Worm (Caenorhabditis elegans): Measurements from ENCODE around the gene R07B7.9.

The R07B7.9 gene

DNA sequence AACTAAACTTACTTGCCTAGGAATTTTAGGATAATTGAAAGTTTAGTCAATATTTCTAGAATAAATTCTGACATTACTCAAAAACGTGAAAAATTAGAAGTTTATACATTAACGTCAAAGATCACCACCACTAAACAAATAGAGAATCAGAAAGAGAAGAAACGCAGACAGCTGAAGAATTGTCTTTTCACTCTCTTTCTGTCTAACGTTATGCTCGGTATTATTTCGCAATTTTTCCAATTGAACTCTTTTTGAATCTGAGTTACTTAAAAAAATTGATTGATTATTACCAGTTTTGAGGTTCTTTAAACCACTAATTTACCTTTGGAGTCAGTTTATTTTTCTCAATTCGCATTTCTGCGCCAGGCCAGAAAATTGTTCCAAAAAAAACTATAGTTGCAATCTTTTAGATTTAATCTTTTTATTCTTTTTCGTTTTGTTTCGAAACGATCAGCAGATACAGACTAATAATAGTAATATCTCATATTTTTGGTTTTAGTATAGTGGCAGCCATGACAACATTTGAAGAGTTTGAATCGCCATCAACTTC lies 20.7 kb upstream of the R07B7.9 start, which contains the start of gene nhr-154:
TSS of gene nhr-154 (plus strand) at position 500 of the 550 bp plus-strand sequence.
- TF ChIP-seq ztf-29 (GFP tag; IDR thresholded peaks at IDR 0.05) = no peak
- no peak for TF ChIP-seq tab-1 (GFP tag; IDR thresholded peaks at IDR 0.05)
- no peak for TF ChIP-seq ztf-23 (GFP tag; IDR thresholded peaks at IDR 0.05)
- TF ChIP-seq klf-2 (GFP tag; conservative IDR thresholded peaks at IDR 0.05) = no peak
- no peak for TF ChIP-seq cog-1 (tag; optimal IDR thresholded peaks at IDR 0.05)
- TF ChIP-seq flt-1 (GFP tag; IDR thresholded peaks at IDR 0.05) = no peak
- TF ChIP-seq med-1 (GFP tag; optimal IDR thresholded peaks at IDR 0.05; ENCODE audit: insufficient read depth) = no peak
- TF ChIP-seq T22C8.4 (GFP tag; IDR thresholded peaks at IDR 0.05) = no peak
- TF ChIP-seq ref-1 (GFP tag; conservative IDR thresholded peaks at IDR 0.05) = no peak

DNA sequence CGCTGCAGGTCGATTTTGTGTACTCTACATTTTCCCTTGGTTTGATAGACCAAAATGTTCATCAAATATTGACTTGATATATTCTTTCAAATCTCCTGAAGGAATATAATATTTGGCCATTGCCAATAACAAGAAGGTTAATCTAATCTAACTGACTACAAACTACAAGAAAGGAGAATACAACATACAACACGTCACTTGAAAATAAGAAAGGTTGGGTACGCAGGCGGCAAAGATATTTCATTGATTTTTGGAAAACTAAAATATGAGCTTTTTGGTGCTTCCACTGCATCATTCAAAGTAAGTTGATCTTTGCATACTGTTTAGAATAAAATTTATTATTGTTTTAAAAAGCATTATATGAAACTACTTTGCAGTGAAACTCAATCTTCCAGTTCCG lies 17.9 kb upstream of the R07B7.9 start, which contains the start of gene nhr-209:
TSS of gene nhr-209 (plus strand) at position 27 of the 400 bp plus-strand sequence.
- no peak for TF ChIP-seq T22C8.4 (GFP tag; IDR thresholded peaks at IDR 0.05)

DNA sequence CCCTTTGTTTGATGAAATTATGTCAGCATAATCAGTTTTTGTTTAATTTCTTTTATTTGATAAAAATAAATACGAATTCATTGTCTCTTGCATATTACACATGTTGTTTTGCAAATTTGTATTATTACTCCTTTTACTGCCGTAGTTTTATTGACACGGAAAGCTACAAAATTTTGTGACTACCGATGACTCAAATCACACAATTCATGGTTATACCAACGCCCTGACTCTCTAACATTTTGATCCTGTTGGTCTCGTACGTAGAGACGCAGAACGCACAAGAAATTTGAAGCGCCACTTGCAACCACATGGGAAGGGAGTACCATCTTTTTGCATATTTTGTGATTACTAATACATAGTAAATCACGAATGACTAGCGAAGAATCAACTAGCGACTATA lies 15.7 kb upstream of the R07B7.9 start, which contains the start of gene nhr-207:
TSS of gene nhr-207 (plus strand) at position 282 of the 400 bp plus-strand sequence.
- TF ChIP-seq ztf-23 (GFP tag; IDR thresholded peaks at IDR 0.05) = no peak
- TF ChIP-seq klf-2 (GFP tag; conservative IDR thresholded peaks at IDR 0.05) = no peak
- no peak for TF ChIP-seq ztf-29 (GFP tag; IDR thresholded peaks at IDR 0.05)
- no peak for TF ChIP-seq cog-1 (tag; optimal IDR thresholded peaks at IDR 0.05)
- TF ChIP-seq tab-1 (GFP tag; IDR thresholded peaks at IDR 0.05) = no peak
- no peak for TF ChIP-seq flt-1 (GFP tag; IDR thresholded peaks at IDR 0.05)
- no peak for TF ChIP-seq ref-1 (GFP tag; conservative IDR thresholded peaks at IDR 0.05)
- TF ChIP-seq med-1 (GFP tag; optimal IDR thresholded peaks at IDR 0.05; ENCODE audit: insufficient read depth) = no peak
- no peak for TF ChIP-seq T22C8.4 (GFP tag; IDR thresholded peaks at IDR 0.05)

DNA sequence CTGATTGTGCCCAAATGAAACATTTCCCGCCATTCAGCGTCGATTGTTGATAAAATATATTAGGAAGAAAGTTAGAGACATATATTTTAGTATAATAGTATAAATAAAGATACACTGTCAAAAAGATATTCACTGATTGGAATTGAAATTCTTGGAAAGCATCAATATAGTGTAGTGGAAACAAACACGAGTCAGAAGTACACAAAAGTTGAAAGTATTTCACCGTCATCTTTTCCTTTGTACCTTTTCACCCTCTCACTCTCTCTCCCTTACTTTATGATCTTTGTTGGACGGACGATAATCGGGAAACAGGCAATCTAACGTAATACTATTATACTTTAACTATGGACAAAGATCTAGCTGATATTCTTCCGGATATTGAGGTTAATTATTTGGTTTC lies 13.9 kb upstream of the R07B7.9 start, which contains the start of gene nhr-208:
TSS of gene nhr-208 (plus strand) at position 288 of the 400 bp plus-strand sequence.
- no peak for TF ChIP-seq klf-2 (GFP tag; conservative IDR thresholded peaks at IDR 0.05)
- TF ChIP-seq T22C8.4 (GFP tag; IDR thresholded peaks at IDR 0.05) = no peak
- no peak for TF ChIP-seq ztf-29 (GFP tag; IDR thresholded peaks at IDR 0.05)
- TF ChIP-seq ref-1 (GFP tag; conservative IDR thresholded peaks at IDR 0.05) = no peak
- TF ChIP-seq ztf-23 (GFP tag; IDR thresholded peaks at IDR 0.05) = no peak
- no peak for TF ChIP-seq cog-1 (tag; optimal IDR thresholded peaks at IDR 0.05)
- TF ChIP-seq flt-1 (GFP tag; IDR thresholded peaks at IDR 0.05) = no peak
- no peak for TF ChIP-seq tab-1 (GFP tag; IDR thresholded peaks at IDR 0.05)
- TF ChIP-seq med-1 (GFP tag; optimal IDR thresholded peaks at IDR 0.05; ENCODE audit: insufficient read depth) = no peak

DNA sequence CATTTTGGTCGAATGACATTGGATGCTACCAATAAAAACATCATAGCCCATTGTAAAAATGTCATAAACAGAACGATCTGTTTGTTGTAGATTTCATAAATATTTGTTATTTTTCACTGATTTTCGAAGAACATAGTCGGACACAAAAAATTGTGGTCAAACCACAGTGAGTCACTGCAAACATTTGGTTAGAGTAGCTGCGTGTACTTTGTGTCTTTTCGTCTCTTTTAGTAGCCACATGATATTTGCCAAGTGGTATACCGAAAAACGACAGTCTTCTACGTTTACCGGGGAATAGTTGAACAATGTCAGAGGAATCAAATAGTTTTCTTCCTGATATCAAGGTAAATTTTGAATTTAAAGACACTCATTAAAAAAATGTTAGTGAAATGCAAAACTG lies 11.6 kb upstream of the R07B7.9 start, which contains the start of gene nhr-206:
TSS of gene nhr-206 (plus strand) at position 248 of the 400 bp plus-strand sequence.
- TF ChIP-seq ztf-23 (GFP tag; IDR thresholded peaks at IDR 0.05) = no peak
- no peak for TF ChIP-seq cog-1 (tag; optimal IDR thresholded peaks at IDR 0.05)
- no peak for TF ChIP-seq klf-2 (GFP tag; conservative IDR thresholded peaks at IDR 0.05)
- no peak for TF ChIP-seq T22C8.4 (GFP tag; IDR thresholded peaks at IDR 0.05)

DNA sequence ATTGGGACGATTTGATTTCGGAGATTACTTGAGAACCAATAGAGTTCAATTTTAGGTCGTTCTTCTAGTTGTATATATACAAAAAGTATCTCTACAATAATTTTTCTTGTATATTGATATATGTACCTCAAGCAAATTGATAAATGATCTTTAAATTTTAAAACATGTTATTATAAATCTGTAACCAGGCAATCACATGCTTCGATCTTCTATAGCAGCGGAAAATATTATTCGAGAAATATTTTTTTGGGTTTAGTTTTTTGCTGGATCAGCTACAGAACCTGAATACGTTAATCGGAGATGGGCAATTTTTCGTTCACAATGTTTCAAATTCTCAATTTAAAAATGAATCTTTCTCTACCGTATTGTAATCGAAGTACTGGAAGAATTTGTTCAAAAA lies 8.6 kb upstream of the R07B7.9 start, which contains the start of gene R07B7.12:
TSS of gene R07B7.12 (plus strand) at position 301 of the 400 bp plus-strand sequence.
- TF ChIP-seq T22C8.4 (GFP tag; IDR thresholded peaks at IDR 0.05) = no peak
- no peak for TF ChIP-seq ztf-23 (GFP tag; IDR thresholded peaks at IDR 0.05)
- TF ChIP-seq cog-1 (tag; optimal IDR thresholded peaks at IDR 0.05) = no peak
- TF ChIP-seq tab-1 (GFP tag; IDR thresholded peaks at IDR 0.05) = no peak
- no peak for TF ChIP-seq med-1 (GFP tag; optimal IDR thresholded peaks at IDR 0.05; ENCODE audit: insufficient read depth)
- TF ChIP-seq klf-2 (GFP tag; conservative IDR thresholded peaks at IDR 0.05) = no peak
- no peak for TF ChIP-seq ref-1 (GFP tag; conservative IDR thresholded peaks at IDR 0.05)
- TF ChIP-seq ztf-29 (GFP tag; IDR thresholded peaks at IDR 0.05) = no peak
- TF ChIP-seq flt-1 (GFP tag; IDR thresholded peaks at IDR 0.05) = no peak

DNA sequence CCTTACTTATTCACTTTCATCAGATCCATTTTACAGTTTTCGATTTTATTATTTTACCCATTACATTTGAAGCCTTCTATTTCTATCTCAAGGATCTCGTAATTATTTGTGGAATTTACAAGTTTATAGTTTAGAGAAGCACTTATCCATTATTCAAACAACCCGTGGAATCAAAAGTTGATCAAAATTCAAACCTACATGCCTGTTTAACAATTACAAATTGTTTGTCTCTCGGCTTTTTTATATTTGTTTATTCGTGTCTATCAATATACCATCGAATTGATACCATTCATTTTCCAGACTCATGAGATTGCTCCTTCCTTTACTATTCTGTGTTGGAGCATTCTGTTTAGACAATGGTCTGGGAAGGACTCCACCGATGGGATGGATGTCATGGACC lies 6.8 kb upstream of the R07B7.9 start, which contains the start of gene gana-1:
TSS of gene gana-1 (plus strand) at position 301 of the 400 bp plus-strand sequence.
- TF ChIP-seq med-1 (GFP tag; optimal IDR thresholded peaks at IDR 0.05; ENCODE audit: insufficient read depth) = no peak
- TF ChIP-seq ref-1 (GFP tag; conservative IDR thresholded peaks at IDR 0.05) = no peak
- TF ChIP-seq ztf-29 (GFP tag; IDR thresholded peaks at IDR 0.05) = no peak
- no peak for TF ChIP-seq T22C8.4 (GFP tag; IDR thresholded peaks at IDR 0.05)
- no peak for TF ChIP-seq cog-1 (tag; optimal IDR thresholded peaks at IDR 0.05)

DNA sequence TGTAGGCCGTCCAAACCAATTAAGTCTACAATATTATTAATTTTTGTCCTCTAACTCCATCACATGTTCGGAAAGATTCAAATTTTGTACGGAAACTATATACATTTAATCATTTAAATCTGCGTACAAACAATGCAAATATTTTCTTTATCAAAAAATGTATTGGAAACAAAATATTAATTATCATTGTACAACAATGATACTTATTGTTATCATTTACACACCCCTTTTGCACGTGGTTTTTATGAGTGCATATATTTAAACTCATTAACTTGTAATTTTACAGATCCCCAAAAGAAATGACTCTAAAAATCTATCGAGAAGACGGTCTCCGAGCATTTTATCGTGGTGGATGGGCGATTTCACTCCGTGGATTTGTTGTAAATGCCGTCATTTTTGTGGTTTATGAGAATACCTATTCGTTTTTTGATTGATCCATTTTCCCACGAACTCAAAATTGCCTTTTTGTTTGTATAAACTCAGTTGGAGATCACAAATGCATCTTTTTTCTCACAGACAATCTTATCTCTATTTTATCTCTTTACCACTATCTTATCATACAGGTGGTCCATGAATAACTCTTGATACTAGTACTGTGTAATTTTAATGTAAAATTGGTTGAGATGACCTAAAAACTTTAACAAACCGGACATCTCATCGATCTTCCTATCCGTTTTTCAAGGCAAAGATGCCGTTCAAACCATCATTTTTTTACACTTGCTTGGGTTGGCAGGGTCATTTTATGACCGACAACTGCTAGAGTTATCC lies 5.9 kb upstream of the R07B7.9 start:
- TF ChIP-seq T22C8.4 (GFP tag; IDR thresholded peaks at IDR 0.05) = no peak
- no peak for TF ChIP-seq med-1 (GFP tag; optimal IDR thresholded peaks at IDR 0.05; ENCODE audit: insufficient read depth)
- no peak for TF ChIP-seq ztf-23 (GFP tag; IDR thresholded peaks at IDR 0.05)
- TF ChIP-seq ref-1 (GFP tag; conservative IDR thresholded peaks at IDR 0.05) = no peak
- no peak for TF ChIP-seq flt-1 (GFP tag; IDR thresholded peaks at IDR 0.05)
- TF ChIP-seq ztf-29 (GFP tag; IDR thresholded peaks at IDR 0.05) = no peak
- no peak for TF ChIP-seq tab-1 (GFP tag; IDR thresholded peaks at IDR 0.05)

DNA sequence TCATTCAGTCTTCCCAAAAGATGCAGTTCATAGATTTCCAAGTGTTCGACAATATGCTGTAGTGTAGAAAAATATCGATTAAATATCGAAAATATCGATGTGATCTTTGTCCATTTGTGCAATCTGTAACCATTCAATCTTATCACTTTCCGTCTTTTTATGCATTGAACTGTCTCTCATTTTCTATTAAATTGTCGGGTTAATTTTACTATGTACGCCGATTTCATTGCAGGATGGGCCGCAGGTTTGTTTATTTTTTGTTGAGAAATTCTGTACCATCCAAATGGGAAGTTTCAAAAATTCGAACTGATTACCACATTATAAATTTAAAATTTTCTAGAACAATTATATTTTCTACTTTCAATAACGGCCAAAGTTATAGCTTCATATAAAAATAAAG lies 4.0 kb upstream of the R07B7.9 start, which contains the start of gene R07B7.8:
TSS of gene R07B7.8 (minus strand) at position 101 of the 400 bp plus-strand sequence.
- TF ChIP-seq ztf-23 (GFP tag; IDR thresholded peaks at IDR 0.05) (no peak), cog-1 (tag; optimal IDR thresholded peaks at IDR 0.05) (no peak), med-1 (GFP tag; optimal IDR thresholded peaks at IDR 0.05; ENCODE audit: insufficient read depth) (no peak), klf-2 (GFP tag; conservative IDR thresholded peaks at IDR 0.05) (no peak), T22C8.4 (GFP tag; IDR thresholded peaks at IDR 0.05) (no peak), tab-1 (GFP tag; IDR thresholded peaks at IDR 0.05) (no peak), ztf-29 (GFP tag; IDR thresholded peaks at IDR 0.05) (no peak), ref-1 (GFP tag; conservative IDR thresholded peaks at IDR 0.05) (no peak), flt-1 (GFP tag; IDR thresholded peaks at IDR 0.05) (no peak)
